Worm (Caenorhabditis elegans): Measurements from ENCODE around the gene AC7.3.
"Not testable (repeated sequence)": the region's sequence is repeated elsewhere in the genome, so short reads cannot be mapped to it uniquely, and the experiment has no call there.

AC7.3 gene

DNA sequence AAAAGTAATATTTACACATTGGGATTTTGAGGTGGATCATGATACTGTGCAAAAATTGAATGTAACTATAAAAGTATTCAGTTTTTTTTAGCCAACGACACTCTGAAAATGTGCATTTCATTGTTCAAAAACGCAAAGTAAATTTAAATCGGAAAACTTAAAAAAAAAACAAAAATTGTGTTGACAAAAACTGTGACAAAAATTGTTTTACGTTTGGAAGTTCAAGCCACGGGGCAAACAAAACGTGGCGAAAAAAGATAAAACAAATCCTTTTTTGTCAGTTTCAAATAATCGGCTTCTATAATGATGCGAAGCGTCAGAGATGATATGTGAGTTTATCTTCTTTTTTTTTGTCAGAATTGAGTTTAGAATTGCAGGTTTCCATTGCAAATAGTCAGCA lies at the start of gene AC7.3:
Gene AC7.3, plus strand, starts transcription at position 301 of the 400 bp plus-strand sequence.
- TF ChIP-seq med-1 (GFP tag; optimal IDR thresholded peaks at IDR 0.05; ENCODE audit: insufficient read depth), result no peak
- no peak for TF ChIP-seq ztf-23 (GFP tag; IDR thresholded peaks at IDR 0.05)

DNA sequence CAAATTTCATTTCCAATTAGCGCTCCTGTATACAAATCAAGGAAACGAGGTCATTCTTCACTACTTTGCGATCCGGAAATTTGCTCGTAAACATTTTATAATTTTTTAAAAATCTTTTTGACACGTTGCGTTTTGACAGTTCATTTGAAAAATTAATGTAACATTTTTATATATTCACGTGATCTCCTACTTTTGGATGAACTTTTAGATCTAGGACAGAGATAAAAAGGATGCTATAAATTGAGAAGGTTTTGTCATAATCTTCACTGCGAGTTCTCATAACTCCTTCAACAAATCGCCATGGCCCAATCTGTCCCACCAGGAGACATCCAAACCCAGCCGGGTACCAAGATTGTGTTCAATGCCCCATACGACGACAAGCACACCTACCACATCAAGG lies 49.4 kb upstream of the AC7.3 start, which contains the start of gene msp-57:
Gene msp-57, plus strand, starts transcription at position 301 of the 400 bp plus-strand sequence.
- TF ChIP-seq T22C8.4 (GFP tag; IDR thresholded peaks at IDR 0.05); ref-1 (GFP tag; conservative IDR thresholded peaks at IDR 0.05); klf-2 (GFP tag; conservative IDR thresholded peaks at IDR 0.05): not testable (repeated sequence)

- TF ChIP-seq med-1 (GFP tag; optimal IDR thresholded peaks at IDR 0.05; ENCODE audit: insufficient read depth), result no peak
- no peak for TF ChIP-seq ztf-29 (GFP tag; IDR thresholded peaks at IDR 0.05)
- no peak for TF ChIP-seq tab-1 (GFP tag; IDR thresholded peaks at IDR 0.05)
Measured at ce11 chrIV:5063297-5063696, 48.3 kb upstream of the AC7.3 start.

DNA sequence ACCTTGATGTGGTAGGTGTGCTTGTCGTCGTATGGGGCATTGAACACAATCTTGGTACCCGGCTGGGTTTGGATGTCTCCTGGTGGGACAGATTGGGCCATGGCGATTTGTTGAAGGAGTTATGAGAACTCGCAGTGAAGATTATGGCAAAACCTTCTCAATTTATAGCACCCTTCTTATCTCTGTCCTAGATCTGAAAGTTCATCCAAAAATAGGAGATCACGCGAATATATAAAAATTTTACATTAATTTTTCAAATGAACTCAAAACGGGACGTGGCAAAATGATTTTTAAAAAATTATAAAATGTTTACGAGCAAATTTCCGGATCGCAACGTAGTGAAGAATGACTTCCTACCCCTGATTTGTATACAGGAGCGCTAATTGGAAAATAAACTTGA lies 46.7 kb upstream of the AC7.3 start, which contains the start of gene msp-53:
Gene msp-53, minus strand, starts transcription at position 101 of the 400 bp plus-strand sequence.
- not testable (repeated sequence) for TF ChIP-seq klf-2 (GFP tag; conservative IDR thresholded peaks at IDR 0.05); flt-1 (GFP tag; IDR thresholded peaks at IDR 0.05); T22C8.4 (GFP tag; IDR thresholded peaks at IDR 0.05)

ce11 chrIV:5066887-5067286 lies 44.7 kb upstream of the AC7.3 start, which contains the start of gene ttbk-2.2:
Gene ttbk-2.2, minus strand, starts transcription at chrIV:5066987.
- TF ChIP-seq cog-1 (tag; optimal IDR thresholded peaks at IDR 0.05); ref-1 (GFP tag; conservative IDR thresholded peaks at IDR 0.05); ztf-23 (GFP tag; IDR thresholded peaks at IDR 0.05): not testable (repeated sequence)

DNA sequence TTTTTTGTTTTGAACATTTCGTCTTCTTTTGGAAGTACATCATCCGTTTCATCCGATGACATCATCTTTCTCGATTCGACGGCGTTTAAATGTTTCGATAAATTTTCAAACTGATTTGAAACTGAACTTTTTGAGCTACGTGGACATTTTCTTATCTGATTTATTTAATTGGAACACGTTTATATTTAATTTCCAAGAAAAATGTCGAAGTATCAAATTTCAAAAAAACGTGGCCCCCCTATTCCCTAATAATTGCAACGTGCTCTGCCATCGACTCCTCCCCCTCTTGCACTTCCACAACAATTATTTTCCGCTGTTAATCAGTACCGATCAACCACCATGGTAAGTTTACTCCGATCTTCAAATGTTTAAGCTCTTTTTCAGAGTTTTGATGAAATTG lies 43.1 kb upstream of the AC7.3 start, which contains the start of the genes R13H9.6 and rmd-6:
Gene R13H9.6, minus strand, starts transcription at position 101 of the 400 bp plus-strand sequence.
Gene rmd-6, plus strand, starts transcription at position 305 of the 400 bp plus-strand sequence.
- TF ChIP-seq med-1 (GFP tag; optimal IDR thresholded peaks at IDR 0.05; ENCODE audit: insufficient read depth); ztf-29 (GFP tag; IDR thresholded peaks at IDR 0.05); ztf-23 (GFP tag; IDR thresholded peaks at IDR 0.05): not testable (repeated sequence)

DNA sequence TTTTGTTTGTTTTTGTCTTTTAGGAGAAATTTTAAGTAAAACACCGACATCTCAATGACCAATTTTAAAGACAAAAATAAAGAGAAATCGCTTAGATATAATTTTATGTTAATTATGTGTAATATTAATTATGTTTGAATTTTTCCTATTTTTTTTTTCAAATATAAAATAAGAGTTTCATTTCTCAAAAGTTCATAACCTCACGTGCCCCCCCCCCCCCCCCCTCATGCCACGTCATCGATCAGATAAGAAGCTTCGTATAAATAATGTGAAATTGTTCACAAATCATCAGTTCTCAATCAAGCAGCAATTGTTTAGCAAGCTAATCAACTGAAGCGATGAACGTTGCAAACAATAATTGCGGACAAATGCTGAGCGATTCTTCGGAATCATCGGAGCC lies 41.0 kb upstream of the AC7.3 start, which contains the start of gene C02B10.6:
Gene C02B10.6, plus strand, starts transcription at position 301 of the 400 bp plus-strand sequence.
- TF ChIP-seq flt-1 (GFP tag; IDR thresholded peaks at IDR 0.05); med-1 (GFP tag; optimal IDR thresholded peaks at IDR 0.05; ENCODE audit: insufficient read depth); ztf-29 (GFP tag; IDR thresholded peaks at IDR 0.05): not testable (repeated sequence)

ce11 chrIV:5073836-5074235 lies 37.8 kb upstream of the AC7.3 start:
- TF ChIP-seq klf-2 (GFP tag; conservative IDR thresholded peaks at IDR 0.05) (no peak), cog-1 (tag; optimal IDR thresholded peaks at IDR 0.05) (no peak), ztf-29 (GFP tag; IDR thresholded peaks at IDR 0.05) (no peak), ref-1 (GFP tag; conservative IDR thresholded peaks at IDR 0.05) (no peak), med-1 (GFP tag; optimal IDR thresholded peaks at IDR 0.05; ENCODE audit: insufficient read depth) (no peak), T22C8.4 (GFP tag; IDR thresholded peaks at IDR 0.05) (no peak), flt-1 (GFP tag; IDR thresholded peaks at IDR 0.05) (no peak), tab-1 (GFP tag; IDR thresholded peaks at IDR 0.05) (no peak), ztf-23 (GFP tag; IDR thresholded peaks at IDR 0.05) (no peak)

DNA sequence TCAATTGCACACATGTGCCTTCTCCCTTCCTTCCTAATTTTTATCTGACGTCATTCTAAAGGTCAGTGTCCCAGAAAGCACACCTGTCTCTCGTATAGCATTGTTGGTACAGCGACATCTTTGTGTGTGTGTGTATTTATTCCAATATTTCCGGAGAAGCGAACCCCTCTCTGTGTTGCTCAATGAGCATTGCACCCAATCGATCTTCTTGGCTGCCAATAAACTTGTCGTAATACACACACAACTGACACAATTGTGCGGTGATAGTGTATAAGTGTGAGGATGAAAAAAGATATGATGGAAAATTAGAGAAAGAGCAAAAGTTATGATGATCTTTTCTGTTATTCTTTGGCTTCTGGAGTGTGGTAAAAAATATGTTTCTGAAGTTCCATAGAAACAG lies 35.0 kb upstream of the AC7.3 start:
- TF ChIP-seq flt-1 (GFP tag; IDR thresholded peaks at IDR 0.05) (no peak), tab-1 (GFP tag; IDR thresholded peaks at IDR 0.05) (no peak), klf-2 (GFP tag; conservative IDR thresholded peaks at IDR 0.05) (no peak), med-1 (GFP tag; optimal IDR thresholded peaks at IDR 0.05; ENCODE audit: insufficient read depth) (no peak)

DNA sequence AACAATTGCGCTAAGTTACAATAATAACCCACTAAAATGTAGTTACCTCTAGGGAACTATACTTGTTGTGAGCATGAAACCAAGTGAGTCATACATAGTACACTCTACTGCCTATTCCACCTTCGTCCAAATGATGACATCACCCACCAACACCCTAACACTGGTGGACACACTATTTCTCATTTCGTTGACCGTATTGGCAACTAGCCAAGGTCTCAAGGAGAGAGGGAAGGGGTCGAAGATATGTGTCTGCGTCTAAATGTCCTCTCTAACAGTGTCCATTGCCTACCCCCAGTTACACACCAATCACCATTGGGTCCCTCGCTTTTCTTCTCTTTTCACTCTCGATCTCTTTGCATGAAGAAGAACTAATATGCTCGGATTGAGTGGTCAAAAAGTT lies 33.7 kb upstream of the AC7.3 start:
- TF ChIP-seq ztf-29 (GFP tag; IDR thresholded peaks at IDR 0.05) (no peak), tab-1 (GFP tag; IDR thresholded peaks at IDR 0.05) (0 out of 2 replicates have a peak, but pooled peaks have one; percentile 22)

DNA sequence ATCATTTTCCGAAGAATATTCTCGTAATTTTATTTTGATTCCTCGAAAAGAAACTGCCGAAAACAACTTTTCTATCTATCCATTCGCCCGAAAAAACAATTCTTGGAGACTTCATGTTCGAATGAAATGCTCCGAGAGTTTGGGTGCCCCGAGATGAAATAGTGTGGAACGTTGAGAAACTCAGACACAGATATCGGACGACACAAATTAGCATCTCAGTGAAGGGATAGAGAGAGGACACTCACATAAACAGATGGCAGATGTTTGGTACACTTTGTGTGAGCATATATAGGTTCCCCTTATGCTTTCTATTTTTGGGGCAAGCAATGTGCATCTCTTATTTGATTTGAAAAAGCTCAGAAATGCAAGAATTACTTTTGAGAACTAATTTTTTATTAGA lies 32.8 kb upstream of the AC7.3 start:
- peak; percentile 2 for TF ChIP-seq cog-1 (tag; optimal IDR thresholded peaks at IDR 0.05)
- TF ChIP-seq klf-2 (GFP tag; conservative IDR thresholded peaks at IDR 0.05), result no peak

ce11 chrIV:5081122-5081521 lies 30.5 kb upstream of the AC7.3 start:
- TF ChIP-seq T22C8.4 (GFP tag; IDR thresholded peaks at IDR 0.05), result no peak
- TF ChIP-seq flt-1 (GFP tag; IDR thresholded peaks at IDR 0.05), result no peak
- no peak for TF ChIP-seq cog-1 (tag; optimal IDR thresholded peaks at IDR 0.05)
- no peak for TF ChIP-seq ztf-23 (GFP tag; IDR thresholded peaks at IDR 0.05)
- no peak for TF ChIP-seq tab-1 (GFP tag; IDR thresholded peaks at IDR 0.05)

All from whole organism, midembryonic.